Worm (Caenorhabditis elegans) whole organism, late embryonic: ENCODE results near the gene dnj-13.

Source experiments
- C08G9.2 ChIP-seq: sonication (generic microtip); optimal IDR thresholded peaks from 2 replicates; lab custom pipeline; 2016; ENCODE audit warnings: mild to moderate bottlenecking, missing genetic modification characterization, moderate library complexity, missing compliant biosample characterization
- F13H6.1 ChIP-seq: sonication (generic microtip); optimal IDR thresholded peaks from 2 replicates; lab custom pipeline; 2016; ENCODE audit warnings: missing genetic modification characterization, missing compliant biosample characterization
- K02D7.2 ChIP-seq: sonication (generic microtip); optimal IDR thresholded peaks from 2 replicates; lab custom pipeline; 2017; ENCODE audit warnings: mild to moderate bottlenecking, missing genetic modification characterization, missing compliant biosample characterization
- K09A11.1 ChIP-seq: sonication (generic microtip); optimal IDR thresholded peaks from 2 replicates; lab custom pipeline; 2017; ENCODE audit warnings: antibody characterized with exemption, mild to moderate bottlenecking, missing genetic modification characterization, missing compliant biosample characterization; ENCODE audit not compliant: insufficient read depth
- ama-1 ChIP-seq: fragments of 150-350 bp; optimal IDR thresholded peaks from 2 replicates; lab custom pipeline; 2014
- ceh-14 ChIP-seq: sonication (generic microtip); optimal IDR thresholded peaks from 2 replicates; lab custom pipeline; 2016; ENCODE audit warnings: missing genotype, missing genetic modification characterization, missing compliant biosample characterization
- ceh-24 ChIP-seq: sonication (generic microtip); optimal IDR thresholded peaks from 2 replicates; lab custom pipeline; 2016; ENCODE audit warnings: mild to moderate bottlenecking, missing genetic modification characterization, missing compliant biosample characterization
- ceh-30 ChIP-seq: fragments of 150-350 bp; optimal IDR thresholded peaks from 2 replicates; lab custom pipeline; 2014; ENCODE audit warnings: missing biosample characterization, missing genetic modification characterization
- ceh-34 ChIP-seq: sonication (generic microtip); optimal IDR thresholded peaks from 2 replicates; lab custom pipeline; 2016; ENCODE audit warnings: mild to moderate bottlenecking, missing genetic modification characterization, missing compliant biosample characterization
- ceh-45 ChIP-seq: fragments of 200-800 bp; sonication (Bioruptor generic); IDR thresholded peaks from 2 replicates; pipeline ENCODE4 v1.3.6; 2022; ENCODE audit warnings: missing genetic modification reagents, missing genetic modification characterization, missing compliant biosample characterization
- ceh-48 ChIP-seq: sonication (generic microtip); optimal IDR thresholded peaks from 2 replicates; lab custom pipeline; 2016; ENCODE audit warnings: missing genetic modification characterization, inconsistent platforms, missing compliant biosample characterization
- che-1 ChIP-seq: sonication (generic microtip); optimal IDR thresholded peaks from 2 replicates; lab custom pipeline; 2016; ENCODE audit warnings: mild to moderate bottlenecking, missing genetic modification characterization, missing compliant biosample characterization
- dmd-4 ChIP-seq: sonication (generic microtip); optimal IDR thresholded peaks from 2 replicates; lab custom pipeline; 2016; ENCODE audit warnings: borderline replicate concordance, missing genetic modification characterization, missing compliant biosample characterization
- dve-1 ChIP-seq: sonication (generic microtip); optimal IDR thresholded peaks from 2 replicates; lab custom pipeline; 2017; ENCODE audit warnings: antibody characterized with exemption, mild to moderate bottlenecking, missing genetic modification characterization, missing compliant biosample characterization
- elt-4 ChIP-seq: sonication (generic microtip); optimal IDR thresholded peaks from 2 replicates; lab custom pipeline; 2016; ENCODE audit warnings: missing genetic modification characterization, missing compliant biosample characterization
- gmeb-2 ChIP-seq: sonication (generic microtip); optimal IDR thresholded peaks from 2 replicates; lab custom pipeline; 2016; ENCODE audit warnings: missing genetic modification characterization, inconsistent platforms, missing compliant biosample characterization
- hlh-15 ChIP-seq: sonication (generic microtip); optimal IDR thresholded peaks from 2 replicates; lab custom pipeline; 2016; ENCODE audit warnings: missing genetic modification characterization, missing compliant biosample characterization
- madf-2 ChIP-seq: sonication (generic microtip); optimal IDR thresholded peaks from 2 replicates; lab custom pipeline; 2017; ENCODE audit warnings: missing genetic modification characterization, missing compliant biosample characterization
- mec-3 ChIP-seq: sonication (generic microtip); optimal IDR thresholded peaks from 2 replicates; lab custom pipeline; 2016; ENCODE audit warnings: borderline replicate concordance, missing genetic modification characterization, missing compliant biosample characterization
- nfya-1 ChIP-seq: sonication (generic microtip); optimal IDR thresholded peaks from 2 replicates; lab custom pipeline; 2017; ENCODE audit warnings: missing genetic modification characterization, mild to moderate bottlenecking, missing compliant biosample characterization, antibody characterized with exemption, moderate library complexity
- nhr-11 ChIP-seq: fragments of 150-350 bp; optimal IDR thresholded peaks from 2 replicates; lab custom pipeline; 2014; ENCODE audit warnings: missing biosample characterization, missing genetic modification characterization
- nhr-232 ChIP-seq: sonication (generic microtip); optimal IDR thresholded peaks from 2 replicates; lab custom pipeline; 2016; ENCODE audit warnings: missing genetic modification characterization, missing compliant biosample characterization
- npax-4 ChIP-seq: sonication (generic microtip); optimal IDR thresholded peaks from 2 replicates; lab custom pipeline; 2016; ENCODE audit warnings: missing genetic modification characterization, missing compliant biosample characterization
- pag-3 ChIP-seq: sonication (generic microtip); optimal IDR thresholded peaks from 2 replicates; lab custom pipeline; 2016; ENCODE audit warnings: missing compliant biosample characterization, missing genetic modification characterization, borderline replicate concordance
- pax-1 ChIP-seq: fragments of 150-350 bp; optimal IDR thresholded peaks from 2 replicates; lab custom pipeline; 2014; ENCODE audit warnings: missing biosample characterization, missing genetic modification characterization
- pha-2 ChIP-seq: sonication (generic microtip); optimal IDR thresholded peaks from 2 replicates; lab custom pipeline; 2017; ENCODE audit warnings: mild to moderate bottlenecking, missing genetic modification characterization, missing compliant biosample characterization
- pha-4 ChIP-seq: fragments of 150-350 bp; optimal IDR thresholded peaks from 2 replicates; lab custom pipeline; 2018; ENCODE audit warnings: missing biosample characterization, missing genetic modification reagents, missing genetic modification characterization
- pqm-1 ChIP-seq: sonication (generic microtip); optimal IDR thresholded peaks from 2 replicates; lab custom pipeline; 2016; ENCODE audit warnings: missing genetic modification characterization, missing compliant biosample characterization
- unc-55 ChIP-seq: sonication (generic microtip); optimal IDR thresholded peaks from 2 replicates; lab custom pipeline; 2017; ENCODE audit warnings: missing biosample characterization, missing genetic modification reagents, missing genetic modification characterization

Gene dnj-13

DNA sequence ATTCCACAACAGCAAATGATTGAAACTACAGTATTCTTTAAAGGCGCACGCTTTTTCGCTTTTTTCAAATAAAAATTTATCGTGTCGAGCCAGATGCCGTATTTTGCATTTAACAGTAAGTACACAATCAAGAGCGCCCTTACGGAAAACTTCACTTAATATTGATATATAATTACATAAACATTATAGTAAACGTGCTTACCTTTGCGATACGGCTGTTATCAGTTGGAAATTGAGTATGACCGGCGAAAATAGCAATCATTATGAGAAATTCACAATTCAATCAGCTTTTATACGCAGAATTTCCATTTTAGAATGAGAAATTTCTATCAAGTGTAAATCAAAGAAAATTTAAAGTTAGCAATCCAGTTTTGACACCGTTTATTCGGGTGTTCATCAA is 45.3 kb upstream of the dnj-13 start, which contains the start of gene B0334.20:
TSS of gene B0334.20 (minus strand) at position 262 of the 400 bp plus-strand sequence.
- TF ChIP-seq K09A11.1 (tag; lab: Kevin White, UChicago) (no peak), gmeb-2 (tag; lab: Kevin White, UChicago) (no peak), ceh-30 (no peak), pqm-1 (tag; lab: Kevin White, UChicago) (no peak), ceh-48 (no peak), mec-3 (no peak), npax-4 (tag; lab: Kevin White, UChicago) (no peak)
- TF ChIP-seq, all 69 proteins: peak for 0

- TF ChIP-seq elt-4 (tag; lab: Kevin White, UChicago) = no peak
- TF ChIP-seq dmd-4 (tag; lab: Kevin White, UChicago) = no peak
- TF ChIP-seq F13H6.1 = no peak
- no peak for TF ChIP-seq ama-1 (lab: Kevin White, UChicago)
- TF ChIP-seq pha-2 = no peak
- TF ChIP-seq pax-1 (tag; lab: Kevin White, UChicago) = no peak
- no peak for TF ChIP-seq ceh-45 (GFP tag; lab: Robert Waterston, UW)
- TF ChIP-seq nhr-232 (tag; lab: Kevin White, UChicago) = no peak
- no peak for TF ChIP-seq K02D7.2 (tag; lab: Kevin White, UChicago)
- TF ChIP-seq hlh-15 (tag; lab: Kevin White, UChicago) = no peak
- no peak for TF ChIP-seq che-1
- no peak for TF ChIP-seq gmeb-2 (tag; lab: Kevin White, UChicago)
- TF ChIP-seq, all 69 proteins: peak for 0
These were observed 43.5 kb upstream of the dnj-13 start for ce11 chrII:11501956-11502355.

DNA sequence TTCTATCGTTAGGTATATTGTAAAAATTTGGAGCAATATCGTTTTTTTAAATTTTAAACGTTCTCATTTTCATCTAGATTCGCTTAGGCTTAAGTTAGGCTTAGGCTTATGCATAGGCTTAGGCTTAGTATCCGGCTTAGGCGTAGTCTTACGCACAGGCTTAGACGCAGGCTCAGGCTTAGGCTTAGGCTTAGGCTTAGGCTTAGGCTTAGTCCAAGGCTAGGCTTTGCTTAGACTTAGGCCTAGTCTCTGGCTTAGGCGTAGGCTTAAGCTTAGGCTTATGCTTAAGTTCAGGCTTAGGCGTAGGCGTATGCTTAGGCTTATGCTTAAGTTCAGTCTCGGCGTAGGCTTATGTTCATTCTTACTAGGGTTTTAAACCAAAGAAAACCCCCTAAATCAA is 41.7 kb upstream of the dnj-13 start:
- TF ChIP-seq unc-55 (GFP tag; lab: Kevin White, UChicago) (no peak), dve-1 (tag; lab: Kevin White, UChicago) (peak; percentile 2), pha-4 (no peak)

DNA sequence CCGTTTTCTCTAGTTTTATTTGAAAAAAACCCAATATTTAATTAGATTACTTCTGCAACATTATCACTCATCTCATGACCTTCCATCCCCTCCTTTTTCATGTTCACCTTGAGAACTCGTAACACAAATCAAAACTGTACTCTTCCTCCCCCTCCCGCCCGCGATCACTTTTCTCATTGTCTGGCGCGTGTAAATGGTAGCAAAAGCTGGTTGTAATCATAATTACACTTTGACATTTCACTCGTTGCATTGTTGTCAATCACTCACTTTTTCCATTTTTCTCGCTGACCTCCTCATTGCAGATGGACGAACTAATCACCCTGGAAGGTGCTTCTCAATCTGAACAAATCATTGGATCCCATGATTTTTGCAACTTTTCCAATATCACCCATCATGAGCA is 35.1 kb upstream of the dnj-13 start, which contains the start of gene npr-41:
TSS of gene npr-41 (plus strand) at position 301 of the 400 bp plus-strand sequence.
- no peak for TF ChIP-seq mec-3
- TF ChIP-seq, all 69 proteins: peak for 0

- no peak for TF ChIP-seq pqm-1 (tag; lab: Kevin White, UChicago)
- no peak for TF ChIP-seq nhr-232 (tag; lab: Kevin White, UChicago)
- no peak for TF ChIP-seq nhr-11 (tag; lab: Kevin White, UChicago)
- no peak for TF ChIP-seq nfya-1
These were observed 32.6 kb upstream of the dnj-13 start for ce11 chrII:11512921-11513320.

DNA sequence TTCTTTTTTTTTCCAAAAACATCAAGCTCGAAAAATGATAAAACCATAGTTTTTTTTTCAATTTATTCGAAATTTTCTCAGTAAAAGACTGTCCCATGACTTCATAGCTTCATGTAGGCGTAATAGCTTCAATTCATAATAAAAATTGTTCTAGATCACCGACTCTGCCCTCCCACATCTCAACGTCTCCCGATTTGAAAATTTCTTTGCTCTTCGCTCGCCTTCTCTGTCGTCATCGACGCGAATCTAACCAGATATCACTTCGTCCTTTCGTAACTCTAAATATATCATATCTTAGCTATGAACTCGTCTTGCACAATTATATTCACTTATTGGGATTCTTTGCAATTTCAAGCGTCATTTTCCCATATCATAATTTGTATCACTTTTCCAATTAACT is 30.7 kb upstream of the dnj-13 start, which contains the start of gene srh-44:
TSS of gene srh-44 (plus strand) at position 301 of the 400 bp plus-strand sequence.
- TF ChIP-seq pag-3 (no peak), K09A11.1 (tag; lab: Kevin White, UChicago) (no peak), ceh-34 (no peak), ceh-14 (tag; lab: Kevin White, UChicago) (no peak), F13H6.1 (no peak), ceh-24 (tag; lab: Kevin White, UChicago) (no peak), C08G9.2 (tag; lab: Kevin White, UChicago) (no peak)

DNA sequence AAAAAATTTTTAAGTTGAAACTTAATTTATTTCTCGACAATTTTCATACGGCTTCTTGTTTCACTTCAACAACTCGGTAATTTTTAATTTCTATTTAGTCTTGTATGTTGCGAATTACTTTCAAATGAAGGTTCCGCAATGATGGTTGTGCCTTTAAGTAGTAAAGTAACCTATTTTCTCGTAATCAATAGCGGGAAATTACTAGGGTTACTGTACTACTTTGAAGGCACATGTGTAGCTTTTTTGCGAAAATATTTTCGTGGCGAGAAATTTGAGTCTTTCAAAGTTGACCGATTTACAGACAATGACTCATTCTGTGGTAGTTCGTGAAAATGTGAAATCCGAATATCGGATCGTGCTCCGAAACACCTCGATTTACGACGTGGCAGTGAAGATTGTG is 27.3 kb upstream of the dnj-13 start, which contains the start of gene B0334.10:
TSS of gene B0334.10 (plus strand) at position 301 of the 400 bp plus-strand sequence.
- TF ChIP-seq madf-2 (tag; lab: Kevin White, UChicago) (no peak), pag-3 (no peak)
- TF ChIP-seq, all 69 proteins: peak for 0
